Worm (Caenorhabditis elegans) whole organism, young adult: ENCODE data around the gene atp-5.

Experiments
- B0035.1 ChIP-seq: sonication (generic microtip); optimal IDR thresholded peaks from 2 replicates; lab custom pipeline; 2016; ENCODE audit warnings: missing genetic modification characterization, mild to moderate bottlenecking, missing compliant biosample characterization, missing genotype, missing genetic modification reagents
- C06A6.2 ChIP-seq: fragments of 200-800 bp; sonication (Bioruptor generic); conservative IDR thresholded peaks from 2 replicates; pipeline ENCODE4 v1.3.6; 2022; ENCODE audit warnings: missing genetic modification characterization, missing compliant biosample characterization
- D2030.7 ChIP-seq: fragments of 200-800 bp; sonication (Bioruptor generic); IDR thresholded peaks from 2 replicates; pipeline ENCODE4 v1.3.6; 2022; ENCODE audit warnings: missing genetic modification reagents, missing genetic modification characterization, missing compliant biosample characterization
- F23B12.7 ChIP-seq: sonication (generic microtip); optimal IDR thresholded peaks from 2 replicates; lab custom pipeline; 2017; ENCODE audit warnings: missing genetic modification characterization, mild to moderate bottlenecking, missing compliant biosample characterization, antibody characterized with exemption, moderate library complexity; ENCODE audit not compliant: insufficient read depth
- F33H1.4 ChIP-seq: fragments of 200-800 bp; sonication (Bioruptor generic); IDR thresholded peaks from 2 replicates; pipeline ENCODE4 v1.3.6; 2022; ENCODE audit warnings: missing genetic modification reagents, missing genetic modification characterization, missing compliant biosample characterization
- F55B11.4 ChIP-seq: sonication (generic microtip); optimal IDR thresholded peaks from 2 replicates; lab custom pipeline; 2016; ENCODE audit warnings: missing compliant biosample characterization, missing genetic modification characterization, borderline replicate concordance; ENCODE audit not compliant: insufficient read depth
- F57A8.1 ChIP-seq: fragments of 200-800 bp; sonication (Bioruptor generic); optimal IDR thresholded peaks from 2 replicates; lab custom pipeline; 2018; ENCODE audit warnings: mild to moderate bottlenecking, missing genetic modification characterization, moderate library complexity, missing compliant biosample characterization
- F57C9.4 ChIP-seq: sonication (generic microtip); optimal IDR thresholded peaks from 2 replicates; lab custom pipeline; 2017; ENCODE audit warnings: mild to moderate bottlenecking, missing genetic modification characterization, missing compliant biosample characterization
- K11D2.4 ChIP-seq: fragments of 200-800 bp; sonication (Bioruptor generic); IDR thresholded peaks from 2 replicates; pipeline ENCODE4 v1.3.6; 2022; ENCODE audit warnings: missing genetic modification reagents, missing genetic modification characterization, missing compliant biosample characterization
- K12H6.12 ChIP-seq: fragments of 200-800 bp; sonication (Bioruptor generic); optimal IDR thresholded peaks from 2 replicates; lab custom pipeline; 2018; ENCODE audit warnings: mild to moderate bottlenecking, missing genetic modification characterization, missing compliant biosample characterization
- Y56A3A.18 ChIP-seq: fragments of 200-800 bp; sonication (Bioruptor generic); IDR thresholded peaks from 2 replicates; pipeline ENCODE4 v1.3.6; 2022; ENCODE audit warnings: missing genetic modification reagents, missing genetic modification characterization, missing compliant biosample characterization
- akir-1 ChIP-seq: fragments of 200-800 bp; sonication (Bioruptor generic); optimal IDR thresholded peaks from 2 replicates; lab custom pipeline; 2018; ENCODE audit warnings: mild to moderate bottlenecking, missing genetic modification characterization, moderate library complexity, missing compliant biosample characterization
- ama-1 ChIP-seq, 3 experiments: fragments of 150-350 bp in 1 of 3; sonication (generic microtip) in 2 of 3; optimal IDR thresholded peaks; 2 replicates each; lab custom pipeline; 2014 to 2018; ENCODE audit warnings: missing biosample characterization in 2 of 3, missing genetic modification characterization in 2 of 3, missing genetic modification reagents in 2 of 3
- atf-7 ChIP-seq: sonication (generic microtip); optimal IDR thresholded peaks from 2 replicates; lab custom pipeline; 2017; ENCODE audit warnings: mild to moderate bottlenecking, missing genetic modification characterization, missing compliant biosample characterization
- attf-3 ChIP-seq: fragments of 200-800 bp; sonication (Bioruptor generic); conservative IDR thresholded peaks from 2 replicates; pipeline ENCODE4 v1.3.6; 2022; ENCODE audit warnings: missing genetic modification reagents, missing genetic modification characterization, missing compliant biosample characterization
- attf-6 ChIP-seq: fragments of 200-800 bp; sonication (Bioruptor generic); IDR thresholded peaks from 2 replicates; pipeline ENCODE4 v1.3.6; 2022; ENCODE audit warnings: missing genetic modification reagents, missing genetic modification characterization, missing compliant biosample characterization
- bed-2 ChIP-seq: fragments of 200-800 bp; sonication (Bioruptor generic); IDR thresholded peaks from 2 replicates; pipeline ENCODE4 v1.3.6; 2022; ENCODE audit warnings: missing genetic modification reagents, missing genetic modification characterization, missing compliant biosample characterization
- ccch-3 ChIP-seq: fragments of 200-800 bp; sonication (Bioruptor generic); optimal IDR thresholded peaks from 2 replicates; lab custom pipeline; 2018; ENCODE audit warnings: mild to moderate bottlenecking, missing genetic modification characterization, missing compliant biosample characterization
- cebp-1 ChIP-seq, 2 experiments: fragments of 200-800 bp in 1 of 2; sonication (Bioruptor generic) in 1 of 2; sonication (generic microtip) in 1 of 2; IDR thresholded peaks in 1 of 2; optimal IDR thresholded peaks in 1 of 2; 2 replicates each; pipeline versions ENCODE4 v1.3.6 to Lab custom; 2017 to 2022; ENCODE audit warnings: missing compliant biosample characterization in 2 of 2, missing genetic modification characterization in 2 of 2, mild to moderate bottlenecking in 1 of 2, missing genetic modification reagents in 1 of 2, moderate library complexity in 1 of 2
- ceh-100 ChIP-seq: fragments of 200-800 bp; sonication (Bioruptor generic); IDR thresholded peaks from 2 replicates; pipeline ENCODE4 v1.3.6; 2022; ENCODE audit warnings: missing genetic modification reagents, missing genetic modification characterization, missing compliant biosample characterization
- ceh-27 ChIP-seq: fragments of 200-800 bp; sonication (Bioruptor generic); optimal IDR thresholded peaks from 2 replicates; lab custom pipeline; 2018; ENCODE audit warnings: mild to moderate bottlenecking, missing genetic modification characterization, moderate library complexity, missing compliant biosample characterization
- ceh-40 ChIP-seq: fragments of 200-800 bp; sonication (Bioruptor generic); IDR thresholded peaks from 2 replicates; pipeline ENCODE4 v1.3.6; 2022; ENCODE audit warnings: missing genetic modification characterization, missing compliant biosample characterization
- ceh-58 ChIP-seq: fragments of 200-800 bp; sonication (Bioruptor generic); IDR thresholded peaks from 2 replicates; pipeline ENCODE4 v1.3.6; 2022; ENCODE audit warnings: missing genetic modification characterization, missing compliant biosample characterization
- ceh-79 ChIP-seq: sonication (generic microtip); optimal IDR thresholded peaks from 2 replicates; lab custom pipeline; 2017; ENCODE audit warnings: mild to moderate bottlenecking, missing genetic modification characterization, missing compliant biosample characterization
- chd-7 ChIP-seq: sonication (generic microtip); optimal IDR thresholded peaks from 2 replicates; lab custom pipeline; 2016; ENCODE audit warnings: mild to moderate bottlenecking, missing genetic modification characterization, moderate library complexity, missing compliant biosample characterization
- dox-1 ChIP-seq: fragments of 200-800 bp; sonication (Bioruptor generic); IDR thresholded peaks from 2 replicates; pipeline ENCODE4 v1.3.6; 2022; ENCODE audit warnings: missing genetic modification reagents, missing genetic modification characterization, missing compliant biosample characterization
- dpff-1 ChIP-seq: sonication (generic microtip); optimal IDR thresholded peaks from 2 replicates; lab custom pipeline; 2017; ENCODE audit warnings: mild to moderate bottlenecking, missing genetic modification characterization, missing compliant biosample characterization
- egl-18 ChIP-seq: fragments of 200-800 bp; sonication (Bioruptor generic); IDR thresholded peaks from 2 replicates; pipeline ENCODE4 v1.3.6; 2022; ENCODE audit warnings: missing genetic modification reagents, missing genetic modification characterization, missing compliant biosample characterization
- egrh-3 ChIP-seq: fragments of 200-800 bp; sonication (Bioruptor generic); IDR thresholded peaks from 2 replicates; pipeline ENCODE4 v1.3.6; 2022; ENCODE audit warnings: missing genetic modification reagents, missing genetic modification characterization, missing compliant biosample characterization
- ekl-4 ChIP-seq: fragments of 200-800 bp; sonication (Bioruptor generic); IDR thresholded peaks from 2 replicates; pipeline ENCODE4 v1.3.6; 2022; ENCODE audit warnings: missing genetic modification reagents, missing genetic modification characterization, missing compliant biosample characterization
- fkh-3 ChIP-seq: sonication (generic microtip); optimal IDR thresholded peaks from 2 replicates; lab custom pipeline; 2016; ENCODE audit warnings: mild to moderate bottlenecking, missing genetic modification characterization, missing compliant biosample characterization
- hmg-1.2 ChIP-seq: fragments of 200-800 bp; sonication (Bioruptor generic); IDR thresholded peaks from 2 replicates; pipeline ENCODE4 v1.3.6; 2022; ENCODE audit warnings: missing genetic modification reagents, missing genetic modification characterization, missing compliant biosample characterization
- lag-1 ChIP-seq: fragments of 200-800 bp; sonication (Bioruptor generic); IDR thresholded peaks from 2 replicates; pipeline ENCODE4 v1.3.6; 2022; ENCODE audit warnings: missing genetic modification reagents, missing genetic modification characterization, missing compliant biosample characterization
- let-607 ChIP-seq, 2 experiments: fragments of 200-800 bp in 1 of 2; sonication (Bioruptor generic) in 1 of 2; sonication (generic microtip) in 1 of 2; optimal IDR thresholded peaks; 2 replicates each; lab custom pipeline; 2016 to 2018; ENCODE audit warnings: mild to moderate bottlenecking in 2 of 2, missing compliant biosample characterization in 2 of 2, missing genetic modification characterization in 2 of 2, moderate library complexity in 2 of 2, missing genotype in 1 of 2
- lir-1 ChIP-seq: fragments of 200-800 bp; sonication (Bioruptor generic); conservative IDR thresholded peaks from 2 replicates; pipeline ENCODE4 v1.3.6; 2022; ENCODE audit warnings: missing genetic modification reagents, missing genetic modification characterization, missing compliant biosample characterization
- madf-10 ChIP-seq: sonication (generic microtip); optimal IDR thresholded peaks from 2 replicates; lab custom pipeline; 2016; ENCODE audit warnings: mild to moderate bottlenecking, missing genetic modification characterization, missing compliant biosample characterization
- mel-28 ChIP-seq: sonication (generic microtip); optimal IDR thresholded peaks from 2 replicates; lab custom pipeline; 2016; ENCODE audit warnings: borderline replicate concordance, mild to moderate bottlenecking, missing genetic modification characterization, missing compliant biosample characterization
- nhr-90 ChIP-seq: sonication (generic microtip); optimal IDR thresholded peaks from 2 replicates; lab custom pipeline; 2016; ENCODE audit warnings: missing genotype, mild to moderate bottlenecking, missing genetic modification characterization, missing compliant biosample characterization
- rcor-1 ChIP-seq: fragments of 200-800 bp; sonication (Bioruptor generic); IDR thresholded peaks from 2 replicates; pipeline ENCODE4 v1.3.6; 2022; ENCODE audit warnings: missing genetic modification reagents, missing genetic modification characterization, missing compliant biosample characterization
- rpc-1 ChIP-seq, 2 experiments: fragments of 150-350 bp in 1 of 2; sonication (generic microtip) in 1 of 2; optimal IDR thresholded peaks; 2 replicates each; lab custom pipeline; 2014 to 2018; ENCODE audit warnings: missing biosample characterization in 1 of 2, missing genetic modification characterization in 1 of 2, missing genetic modification reagents in 1 of 2, missing genotype in 1 of 2
- sea-2 ChIP-seq: fragments of 200-800 bp; sonication (Bioruptor generic); IDR thresholded peaks from 2 replicates; pipeline ENCODE4 v1.3.6; 2022; ENCODE audit warnings: missing genetic modification characterization, missing compliant biosample characterization
- somi-1 ChIP-seq: fragments of 200-800 bp; sonication (Bioruptor generic); optimal IDR thresholded peaks from 2 replicates; lab custom pipeline; 2018; ENCODE audit warnings: mild to moderate bottlenecking, missing genetic modification characterization, missing compliant biosample characterization
- tlf-1 ChIP-seq: fragments of 200-800 bp; sonication (Bioruptor generic); optimal IDR thresholded peaks from 2 replicates; lab custom pipeline; 2018; ENCODE audit warnings: mild to moderate bottlenecking, missing genetic modification characterization, missing compliant biosample characterization
- unc-130 ChIP-seq: sonication (generic microtip); optimal IDR thresholded peaks from 2 replicates; lab custom pipeline; 2016; ENCODE audit warnings: missing genetic modification reagents, missing genetic modification characterization, missing compliant biosample characterization
- ztf-26 ChIP-seq: sonication (generic microtip); optimal IDR thresholded peaks from 2 replicates; lab custom pipeline; 2017; ENCODE audit warnings: missing genetic modification characterization, missing compliant biosample characterization
- ztf-28 ChIP-seq: fragments of 200-800 bp; sonication (Bioruptor generic); IDR thresholded peaks from 2 replicates; pipeline ENCODE4 v1.3.6; 2022; ENCODE audit warnings: missing genetic modification reagents, missing genetic modification characterization, missing compliant biosample characterization
- ztf-3 ChIP-seq: fragments of 200-800 bp; sonication (Bioruptor generic); optimal IDR thresholded peaks from 2 replicates; lab custom pipeline; 2018; ENCODE audit warnings: mild to moderate bottlenecking, missing genetic modification characterization, missing compliant biosample characterization

Gene atp-5

ce11 chrV:11113041-11113574 is 10.6 kb downstream of the atp-5 start, which contains the start of gene erfa-3:
TSS of gene erfa-3 (minus strand) at chrV:11113091.
- peak; percentile 62; the same call in 1 of the 2 replicates for TF ChIP-seq ekl-4 (GFP tag; lab: Robert Waterston, UW)
- 0 out of 2 replicates have a peak, but pooled peaks have one; percentile 23 for TF ChIP-seq lir-1
- TF ChIP-seq unc-130 (GFP tag; lab: Kevin White, UChicago), result no peak
- TF ChIP-seq atf-7, result no peak
- no peak for TF ChIP-seq F33H1.4 (GFP tag; lab: Robert Waterston, UW)
- peak; percentile 7 for TF ChIP-seq madf-10 (tag; lab: Kevin White, UChicago)
- no peak for TF ChIP-seq ztf-28 (GFP tag; lab: Robert Waterston, UW)
- TF ChIP-seq nhr-90 (tag; lab: Kevin White, UChicago), result no peak
- no peak for TF ChIP-seq bed-2 (GFP tag; lab: Robert Waterston, UW)
- no peak for TF ChIP-seq ama-1 (optimal IDR thresholded peaks at IDR 0.05; lab: Kevin White, UChicago)
- TF ChIP-seq ama-1 (GFP tag; optimal IDR thresholded peaks at IDR 0.05; lab: Kevin White, UChicago), result peak in 1 of 2 experiments; percentile 30
- no peak for TF ChIP-seq somi-1 (GFP tag; lab: Kevin White, UChicago)
- 0 out of 2 replicates have a peak, but pooled peaks have one; percentile 63 for TF ChIP-seq egl-18
- peak; percentile 44 for TF ChIP-seq rpc-1 (optimal IDR thresholded peaks at IDR 0.05; lab: Kevin White, UChicago)
- no peak for TF ChIP-seq rpc-1 (tag; optimal IDR thresholded peaks at IDR 0.05; lab: Kevin White, UChicago)
- TF ChIP-seq ccch-3 (GFP tag; lab: Kevin White, UChicago), result no peak
- TF ChIP-seq egrh-3 (GFP tag; lab: Robert Waterston, UW), result no peak
- no peak for TF ChIP-seq ceh-79 (tag; lab: Kevin White, UChicago)
- no peak for TF ChIP-seq F57A8.1 (GFP tag; lab: Kevin White, UChicago)
- TF ChIP-seq lag-1 (GFP tag; lab: Robert Waterston, UW), result no peak
- no peak for TF ChIP-seq dpff-1
- no peak for TF ChIP-seq akir-1 (GFP tag; lab: Kevin White, UChicago)
- peak; percentile 38; the same call in 1 of the 2 replicates for TF ChIP-seq D2030.7
- TF ChIP-seq ceh-58 (GFP tag; lab: Robert Waterston, UW), result no peak
- peak in 1 of 2 experiments; percentile 2 for TF ChIP-seq let-607 (tag; optimal IDR thresholded peaks at IDR 0.05; lab: Kevin White, UChicago)
- TF ChIP-seq F55B11.4 (tag; lab: Kevin White, UChicago), result no peak
- TF ChIP-seq mel-28 (tag; lab: Kevin White, UChicago), result no peak
- no peak for TF ChIP-seq ceh-27
- peak; percentile 58 for TF ChIP-seq dox-1
- peak; percentile 74 for TF ChIP-seq rcor-1 (GFP tag; lab: Robert Waterston, UW)
- TF ChIP-seq attf-3 (GFP tag; lab: Robert Waterston, UW), result no peak
- no peak for TF ChIP-seq ztf-26 (tag; lab: Kevin White, UChicago)
- no peak for TF ChIP-seq K12H6.12 (tag; lab: Kevin White, UChicago)
- no peak for TF ChIP-seq C06A6.2 (GFP tag; lab: Robert Waterston, UW)
- TF ChIP-seq B0035.1 (tag; lab: Kevin White, UChicago), result no peak
- no peak for TF ChIP-seq attf-6 (GFP tag; lab: Robert Waterston, UW)
- TF ChIP-seq tlf-1, result no peak
- no peak for TF ChIP-seq Y56A3A.18 (GFP tag; lab: Robert Waterston, UW)
- TF ChIP-seq ztf-3 (GFP tag; lab: Kevin White, UChicago), result no peak
- peak; percentile 43; the same call in 1 of the 2 replicates for TF ChIP-seq hmg-1.2 (GFP tag; lab: Robert Waterston, UW)
- no peak for TF ChIP-seq F57C9.4
- peak; percentile 73 for TF ChIP-seq ceh-100 (GFP tag; lab: Robert Waterston, UW)
- peak; percentile 59 for TF ChIP-seq F23B12.7 (tag; lab: Kevin White, UChicago)
- no peak for TF ChIP-seq ceh-40 (GFP tag; lab: Robert Waterston, UW)
- TF ChIP-seq chd-7 (tag; lab: Kevin White, UChicago), result no peak
- TF ChIP-seq K11D2.4 (GFP tag; lab: Robert Waterston, UW), result 0 out of 2 replicates have a peak, but pooled peaks have one; percentile 41
- TF ChIP-seq sea-2 (GFP tag; lab: Robert Waterston, UW), result no peak
- TF ChIP-seq cebp-1 (GFP tag; IDR thresholded peaks at IDR 0.05; lab: Robert Waterston, UW), result peak; percentile 93
- TF ChIP-seq cebp-1 (tag; optimal IDR thresholded peaks at IDR 0.05; lab: Kevin White, UChicago), result peak; percentile 97
- no peak for TF ChIP-seq fkh-3 (tag; lab: Kevin White, UChicago)
